Worm (Caenorhabditis elegans): ENCODE results near the gene F53F4.11.

The F53F4.11 gene

DNA sequence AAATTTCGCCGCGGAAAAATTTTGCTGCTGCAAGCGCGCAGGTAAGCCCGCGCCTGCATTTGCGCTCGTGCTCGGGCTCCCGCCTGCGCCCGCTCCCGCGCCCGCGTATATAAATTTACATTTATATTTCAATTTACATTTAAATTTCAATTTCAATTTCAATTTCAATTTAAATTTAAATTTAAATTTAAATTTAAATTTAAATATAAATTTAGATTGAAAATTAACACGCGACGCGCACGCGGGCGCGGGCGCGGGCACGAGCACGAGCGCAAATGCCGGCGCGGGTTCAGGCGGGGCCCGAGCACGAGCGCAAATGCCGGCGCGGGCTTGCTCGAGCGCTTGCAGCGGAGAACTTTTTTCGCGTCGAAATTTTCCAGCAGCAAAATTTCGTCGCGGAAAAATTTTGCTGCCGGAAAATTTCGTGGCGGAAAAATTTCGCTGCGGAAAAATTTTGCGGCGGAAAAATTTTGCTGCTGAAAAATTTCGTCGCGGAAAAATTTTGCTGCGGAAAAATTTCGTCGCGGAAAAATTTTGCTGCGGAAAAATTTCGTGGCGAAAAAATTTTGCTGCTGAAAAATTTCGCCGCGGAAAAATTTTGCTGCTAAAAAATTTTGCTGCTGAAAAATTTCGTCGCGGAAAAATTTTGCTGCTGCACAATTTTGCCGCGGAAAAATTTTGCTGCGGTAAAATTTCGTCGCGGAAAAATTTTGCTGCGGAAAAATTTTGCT is 21.7 kb upstream of the F53F4.11 start:
- TF ChIP-seq ceh-9 (tag; optimal IDR thresholded peaks at IDR 0.05) (no peak), Y22D7AL.16 (tag; optimal IDR thresholded peaks at IDR 0.05) (no peak), nhr-232 (tag; optimal IDR thresholded peaks at IDR 0.05) (no peak), ref-2 (tag; optimal IDR thresholded peaks at IDR 0.05) (no peak), unc-3 (GFP tag; conservative IDR thresholded peaks at IDR 0.05) (no peak), unc-3 (tag; optimal IDR thresholded peaks at IDR 0.05) (no peak), C38D4.7 (GFP tag; optimal IDR thresholded peaks at IDR 0.05) (no peak), rnt-1 (tag; optimal IDR thresholded peaks at IDR 0.05) (no peak), ceh-30 (tag; optimal IDR thresholded peaks at IDR 0.05) (no peak), K02D7.2 (tag; optimal IDR thresholded peaks at IDR 0.05) (peak; percentile 68), ceh-31 (tag; optimal IDR thresholded peaks at IDR 0.05) (no peak), pha-4 (tag; optimal IDR thresholded peaks at IDR 0.05) (no peak), ama-1 (optimal IDR thresholded peaks at IDR 0.05) (no peak), ceh-22 (tag; optimal IDR thresholded peaks at IDR 0.05) (no peak), hlh-6 (tag; optimal IDR thresholded peaks at IDR 0.05) (no peak), ceh-48 (tag; optimal IDR thresholded peaks at IDR 0.05) (peak; percentile 1), zip-5 (tag; optimal IDR thresholded peaks at IDR 0.05) (no peak), pha-2 (tag; optimal IDR thresholded peaks at IDR 0.05) (peak; percentile 31), ets-4 (tag; optimal IDR thresholded peaks at IDR 0.05) (no peak), F13H6.1 (tag; optimal IDR thresholded peaks at IDR 0.05) (no peak), lim-6 (tag; optimal IDR thresholded peaks at IDR 0.05) (no peak), ceh-45 (GFP tag; IDR thresholded peaks at IDR 0.05) (0 out of 2 replicates have a peak, but pooled peaks have one; percentile 30), gmeb-2 (tag; optimal IDR thresholded peaks at IDR 0.05) (peak; percentile 60), che-1 (tag; optimal IDR thresholded peaks at IDR 0.05) (no peak), pax-1 (tag; optimal IDR thresholded peaks at IDR 0.05) (no peak), unc-86 (tag; optimal IDR thresholded peaks at IDR 0.05) (no peak), nfya-1 (tag; optimal IDR thresholded peaks at IDR 0.05) (no peak), ceh-14 (tag; optimal IDR thresholded peaks at IDR 0.05) (no peak), sox-4 (tag; optimal IDR thresholded peaks at IDR 0.05) (peak; percentile 40)

DNA sequence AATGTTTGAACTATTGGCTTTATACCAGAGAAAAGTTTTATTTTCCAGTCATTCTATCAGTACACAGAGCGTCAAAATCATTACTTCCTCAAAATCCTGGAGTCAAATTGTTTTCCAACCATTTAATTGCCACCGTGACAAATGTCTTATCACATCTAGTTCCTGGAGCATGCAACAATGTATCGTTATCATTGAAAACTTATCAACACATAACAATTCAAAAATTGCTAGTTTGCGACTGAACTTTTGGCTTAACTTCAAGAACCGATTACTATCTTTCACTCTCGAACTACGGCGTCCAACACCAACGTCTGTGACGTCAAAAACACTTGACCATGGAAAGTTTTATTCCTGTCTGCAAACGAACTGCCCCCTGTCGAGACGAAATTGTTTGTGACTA is 13.7 kb upstream of the F53F4.11 start:
- TF ChIP-seq unc-42 (tag; optimal IDR thresholded peaks at IDR 0.05) (no peak), elt-2 (tag; optimal IDR thresholded peaks at IDR 0.05) (peak; percentile 75)

- TF ChIP-seq pros-1 (tag; optimal IDR thresholded peaks at IDR 0.05) = no peak
- TF ChIP-seq sdc-2 (tag; optimal IDR thresholded peaks at IDR 0.05) = no peak
- no peak for TF ChIP-seq unc-55 (GFP tag; optimal IDR thresholded peaks at IDR 0.05)
- no peak for TF ChIP-seq npax-4 (tag; optimal IDR thresholded peaks at IDR 0.05)
- TF ChIP-seq madf-2 (tag; optimal IDR thresholded peaks at IDR 0.05) = no peak
- no peak for TF ChIP-seq ztf-16 (tag; optimal IDR thresholded peaks at IDR 0.05)
- no peak for TF ChIP-seq unc-42 (tag; optimal IDR thresholded peaks at IDR 0.05)
Measured at ce11 chrV:13636411-13636810, 12.1 kb upstream of the F53F4.11 start.

DNA sequence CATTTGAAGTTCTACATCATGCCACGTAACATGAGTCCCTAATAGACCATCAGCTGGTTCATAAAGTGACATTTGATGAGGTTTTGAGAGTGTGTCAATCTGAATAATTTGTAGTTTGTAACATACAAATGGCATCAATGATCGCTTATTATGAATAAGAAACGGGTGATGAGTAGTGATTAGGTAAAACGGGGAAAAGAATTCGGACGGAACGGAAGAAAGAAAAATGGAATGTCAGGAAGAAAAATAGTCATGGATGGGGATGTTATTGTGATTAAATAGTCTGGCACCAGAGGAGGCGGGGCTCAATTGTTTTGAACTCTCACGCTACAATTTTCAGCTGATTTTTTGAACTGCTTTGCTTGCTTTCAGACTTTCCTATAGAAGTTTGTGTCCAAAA is 9.8 kb upstream of the F53F4.11 start, which contains the start of gene H37A05.2:
TSS of gene H37A05.2 (minus strand) at position 101 of the 400 bp plus-strand sequence.
- no peak for TF ChIP-seq fax-1 (tag; optimal IDR thresholded peaks at IDR 0.05)
- no peak for TF ChIP-seq K09A11.1 (tag; optimal IDR thresholded peaks at IDR 0.05; ENCODE audit: insufficient read depth)
- TF ChIP-seq elt-2 (tag; optimal IDR thresholded peaks at IDR 0.05) = no peak
- no peak for TF ChIP-seq F13H6.1 (tag; optimal IDR thresholded peaks at IDR 0.05)
- TF ChIP-seq unc-3 (GFP tag; conservative IDR thresholded peaks at IDR 0.05) = no peak
- no peak for TF ChIP-seq unc-3 (tag; optimal IDR thresholded peaks at IDR 0.05)
- no peak for TF ChIP-seq ref-2 (tag; optimal IDR thresholded peaks at IDR 0.05)
- TF ChIP-seq lim-6 (tag; optimal IDR thresholded peaks at IDR 0.05) = no peak
- no peak for TF ChIP-seq pag-3 (tag; optimal IDR thresholded peaks at IDR 0.05; ENCODE audit: borderline replicate concordance)
- TF ChIP-seq hlh-8 (tag; optimal IDR thresholded peaks at IDR 0.05) = no peak
- TF ChIP-seq hlh-13 (GFP tag; optimal IDR thresholded peaks at IDR 0.05) = no peak
- TF ChIP-seq eyg-1 (tag; optimal IDR thresholded peaks at IDR 0.05) = no peak
- no peak for TF ChIP-seq rnt-1 (tag; optimal IDR thresholded peaks at IDR 0.05)
- no peak for TF ChIP-seq pqm-1 (tag; optimal IDR thresholded peaks at IDR 0.05)

Data from whole organism, late embryonic.